Worm (Caenorhabditis elegans) whole organism, L2 larva: ENCODE measurements around the gene pfn-2.

Experiments used
- blmp-1 ChIP-seq: sonication (generic microtip); optimal IDR thresholded peaks from 2 replicates; lab custom pipeline; 2017; ENCODE audit warnings: missing genetic modification characterization, mild to moderate bottlenecking, missing compliant biosample characterization, antibody characterized with exemption, moderate library complexity; ENCODE audit not compliant: insufficient read depth
- unc-39 ChIP-seq: fragments of 150-350 bp; optimal IDR thresholded peaks from 2 replicates; lab custom pipeline; 2014; ENCODE audit warnings: missing biosample characterization, missing genetic modification characterization

ce11 chrX:5339889-5340288 lies 14.0 kb downstream of the pfn-2 start, which contains the start of gene C26B9.2:
- no peak for TF ChIP-seq blmp-1
- no peak for TF ChIP-seq unc-39 (tag; lab: Kevin White, UChicago)
